Worm (Caenorhabditis elegans) whole organism, L1 larva: ENCODE data around the gene F40C5.2.
A peak's percentile ranks its signal among the peaks of the same experiment; 100 is the strongest.

ENCODE experiments used
- C16A3.4 ChIP-seq: fragments of 150-350 bp; optimal IDR thresholded peaks from 2 replicates; lab custom pipeline; 2014; ENCODE audit warnings: missing biosample characterization, missing genetic modification characterization
- F16B12.6 ChIP-seq: fragments of 150-350 bp; optimal IDR thresholded peaks from 2 replicates; lab custom pipeline; 2014; ENCODE audit warnings: missing biosample characterization, missing genetic modification characterization
- alr-1 ChIP-seq: fragments of 200-800 bp; sonication (Bioruptor generic); optimal IDR thresholded peaks from 2 replicates; lab custom pipeline; 2018; ENCODE audit warnings: borderline replicate concordance, mild to moderate bottlenecking, missing genetic modification characterization, missing compliant biosample characterization
- ama-1 ChIP-seq: fragments of 150-350 bp; optimal IDR thresholded peaks from 2 replicates; lab custom pipeline; 2014
- ceh-82 ChIP-seq, 3 experiments: fragments of 150-350 bp in 1 of 3; sonication (generic microtip) in 2 of 3; optimal IDR thresholded peaks; 2 replicates each; lab custom pipeline; 2014 to 2017; ENCODE audit warnings: missing biosample characterization in 3 of 3, missing genetic modification characterization in 3 of 3
- ceh-88 ChIP-seq: fragments of 200-800 bp; sonication (Bioruptor generic); IDR thresholded peaks from 2 replicates; pipeline ENCODE4 v1.3.6; 2022; ENCODE audit warnings: missing genetic modification characterization, missing compliant biosample characterization
- ces-1 ChIP-seq: fragments of 150-350 bp; optimal IDR thresholded peaks from 2 replicates; lab custom pipeline; 2014; ENCODE audit warnings: missing biosample characterization, missing genetic modification reagents, missing genetic modification characterization
- dpl-1 ChIP-seq, 3 experiments: fragments of 150-350 bp in 2 of 3; sonication (generic microtip) in 1 of 3; optimal IDR thresholded peaks; 2 replicates each; lab custom pipeline; 2014 to 2017; ENCODE audit warnings: missing biosample characterization in 3 of 3, missing genetic modification characterization in 3 of 3, missing genetic modification reagents in 3 of 3
- dsc-1 ChIP-seq: sonication (generic microtip); optimal IDR thresholded peaks from 2 replicates; lab custom pipeline; 2016; ENCODE audit warnings: mild to moderate bottlenecking, missing genetic modification characterization, missing compliant biosample characterization
- efl-1 ChIP-seq, 4 experiments: fragments of 150-350 bp; optimal IDR thresholded peaks in 3 of 4; peaks in 1 of 4; 1 replicate in 1 of 4; 2 replicates in 3 of 4; lab custom pipeline; 2014; ENCODE audit warnings: missing biosample characterization in 2 of 4, missing genetic modification characterization in 2 of 4, missing genetic modification reagents in 2 of 4
- egl-13 ChIP-seq: sonication (generic microtip); optimal IDR thresholded peaks from 2 replicates; lab custom pipeline; 2016; ENCODE audit warnings: missing genotype, missing genetic modification reagents, missing genetic modification characterization, missing compliant biosample characterization
- elt-3 ChIP-seq, 6 experiments: fragments of 150-350 bp in 1 of 6; sonication (generic microtip); optimal IDR thresholded peaks; 2 replicates each; lab custom pipeline; 2017 to 2018; ENCODE audit warnings: missing biosample characterization in 6 of 6, missing genetic modification characterization in 6 of 6, inconsistent platforms in 1 of 6
- fkh-10 ChIP-seq: sonication (generic microtip); optimal IDR thresholded peaks from 2 replicates; lab custom pipeline; 2017; ENCODE audit warnings: missing biosample characterization, missing genetic modification reagents, missing genetic modification characterization
- fkh-8 ChIP-seq: sonication (generic microtip); optimal IDR thresholded peaks from 2 replicates; lab custom pipeline; 2016; ENCODE audit warnings: mild to moderate bottlenecking, missing genetic modification characterization, missing compliant biosample characterization
- fos-1 ChIP-seq: fragments of 150-350 bp; optimal IDR thresholded peaks from 2 replicates; lab custom pipeline; 2014; ENCODE audit warnings: missing biosample characterization, missing genetic modification characterization
- hlh-17 ChIP-seq: fragments of 200-800 bp; sonication (Bioruptor generic); optimal IDR thresholded peaks from 2 replicates; lab custom pipeline; 2018; ENCODE audit warnings: missing genetic modification characterization, mild to moderate bottlenecking, missing compliant biosample characterization, moderate library complexity, borderline replicate concordance
- irx-1 ChIP-seq: sonication (generic microtip); optimal IDR thresholded peaks from 2 replicates; lab custom pipeline; 2016; ENCODE audit warnings: missing genetic modification characterization, missing compliant biosample characterization
- lin-14 ChIP-seq: fragments of 200-800 bp; sonication (Bioruptor generic); optimal IDR thresholded peaks from 2 replicates; lab custom pipeline; 2018; ENCODE audit warnings: mild to moderate bottlenecking, missing genetic modification characterization, moderate library complexity, missing compliant biosample characterization
- lin-15B ChIP-seq: fragments of 150-350 bp; sonication (generic microtip); optimal IDR thresholded peaks from 3 replicates; lab custom pipeline; 2014; ENCODE audit warnings: missing biosample characterization, missing genetic modification characterization
- lin-35 ChIP-seq, 2 experiments: fragments of 150-350 bp; optimal IDR thresholded peaks; 2 replicates each; lab custom pipeline; 2014; ENCODE audit warnings: missing biosample characterization in 2 of 2, missing genetic modification characterization in 2 of 2, missing genetic modification reagents in 2 of 2
- lin-39 ChIP-seq: fragments of 150-350 bp; optimal IDR thresholded peaks from 2 replicates; lab custom pipeline; 2014; ENCODE audit warnings: missing biosample characterization, missing genetic modification reagents, missing genetic modification characterization
- lir-3 ChIP-seq: sonication (generic microtip); optimal IDR thresholded peaks from 2 replicates; lab custom pipeline; 2016; ENCODE audit warnings: mild to moderate bottlenecking, missing genetic modification characterization, moderate library complexity, missing compliant biosample characterization; ENCODE audit not compliant: poor library complexity
- lsy-2 ChIP-seq, 2 experiments: fragments of 150-350 bp; optimal IDR thresholded peaks; 2 replicates each; lab custom pipeline; 2014; ENCODE audit warnings: missing biosample characterization in 2 of 2, missing genetic modification characterization in 2 of 2
- mef-2 ChIP-seq: fragments of 150-350 bp; optimal IDR thresholded peaks from 2 replicates; lab custom pipeline; 2014; ENCODE audit warnings: missing biosample characterization, missing genetic modification characterization
- mep-1 ChIP-seq: fragments of 150-350 bp; optimal IDR thresholded peaks from 2 replicates; lab custom pipeline; 2014; ENCODE audit warnings: missing biosample characterization, missing genetic modification characterization
- nhr-12 ChIP-seq: sonication (generic microtip); optimal IDR thresholded peaks from 2 replicates; lab custom pipeline; 2017; ENCODE audit warnings: missing biosample characterization, missing genetic modification characterization
- nhr-19 ChIP-seq: fragments of 200-800 bp; sonication (Bioruptor generic); conservative IDR thresholded peaks from 2 replicates; pipeline ENCODE4 v1.3.6; 2022; ENCODE audit warnings: missing genetic modification characterization, missing compliant biosample characterization
- nhr-20 ChIP-seq: sonication (generic microtip); optimal IDR thresholded peaks from 2 replicates; lab custom pipeline; 2016; ENCODE audit warnings: mild to moderate bottlenecking, missing genetic modification characterization, missing compliant biosample characterization
- nhr-237 ChIP-seq: fragments of 150-350 bp; optimal IDR thresholded peaks from 2 replicates; lab custom pipeline; 2014; ENCODE audit warnings: missing biosample characterization, missing genetic modification characterization
- nhr-77 ChIP-seq: fragments of 150-350 bp; optimal IDR thresholded peaks from 2 replicates; lab custom pipeline; 2014; ENCODE audit warnings: missing biosample characterization, missing genetic modification characterization
- nhr-84 ChIP-seq: sonication (generic microtip); optimal IDR thresholded peaks from 2 replicates; lab custom pipeline; 2017; ENCODE audit warnings: missing biosample characterization, missing genetic modification characterization
- nhr-85 ChIP-seq: sonication (generic microtip); peaks from one replicate; lab custom pipeline; 2016; ENCODE audit warnings: missing genetic modification characterization, inconsistent platforms, missing compliant biosample characterization
- pag-3 ChIP-seq: sonication (generic microtip); optimal IDR thresholded peaks from 2 replicates; lab custom pipeline; 2017; ENCODE audit warnings: missing genetic modification characterization, mild to moderate bottlenecking, missing compliant biosample characterization, antibody characterized with exemption, borderline replicate concordance; ENCODE audit not compliant: insufficient read depth
- pax-3 ChIP-seq: fragments of 200-800 bp; sonication (Bioruptor generic); optimal IDR thresholded peaks from 2 replicates; lab custom pipeline; 2018; ENCODE audit warnings: mild to moderate bottlenecking, missing genetic modification characterization, moderate library complexity, missing compliant biosample characterization
- pqm-1 ChIP-seq: sonication (generic microtip); optimal IDR thresholded peaks from 3 replicates; lab custom pipeline; 2017; ENCODE audit warnings: missing biosample characterization, missing genetic modification characterization
- rnt-1 ChIP-seq: sonication (generic microtip); optimal IDR thresholded peaks from 2 replicates; lab custom pipeline; 2016; ENCODE audit warnings: mild to moderate bottlenecking, missing genetic modification characterization, moderate library complexity, missing compliant biosample characterization
- skn-1 ChIP-seq: fragments of 150-350 bp; optimal IDR thresholded peaks from 2 replicates; lab custom pipeline; 2014; ENCODE audit warnings: missing biosample characterization, missing genetic modification characterization
- snpc-4 ChIP-seq: fragments of 150-350 bp; optimal IDR thresholded peaks from 2 replicates; lab custom pipeline; 2014; ENCODE audit warnings: missing biosample characterization, missing genetic modification characterization
- snu-23 ChIP-seq: sonication (generic microtip); optimal IDR thresholded peaks from 2 replicates; lab custom pipeline; 2016; ENCODE audit warnings: missing genetic modification characterization, missing compliant biosample characterization
- sptf-1 ChIP-seq: fragments of 150-350 bp; optimal IDR thresholded peaks from 2 replicates; lab custom pipeline; 2014; ENCODE audit warnings: missing biosample characterization, missing genetic modification characterization
- sup-37 ChIP-seq: fragments of 200-800 bp; sonication (Bioruptor generic); optimal IDR thresholded peaks from 2 replicates; lab custom pipeline; 2018; ENCODE audit warnings: mild to moderate bottlenecking, missing genetic modification characterization, missing compliant biosample characterization
- tbx-2 ChIP-seq: sonication (generic microtip); optimal IDR thresholded peaks from 2 replicates; lab custom pipeline; 2016; ENCODE audit warnings: missing genetic modification characterization, missing compliant biosample characterization
- tlp-1 ChIP-seq: fragments of 150-350 bp; optimal IDR thresholded peaks from 2 replicates; lab custom pipeline; 2014; ENCODE audit warnings: missing biosample characterization, missing genetic modification characterization
- unc-86 ChIP-seq: sonication (generic microtip); optimal IDR thresholded peaks from 2 replicates; lab custom pipeline; 2016; ENCODE audit warnings: missing genetic modification characterization, missing compliant biosample characterization
- unc-98 ChIP-seq: fragments of 200-800 bp; sonication (Bioruptor generic); IDR thresholded peaks from 2 replicates; pipeline ENCODE4 v1.3.6; 2022; ENCODE audit warnings: missing genetic modification characterization, missing compliant biosample characterization
- vab-15 ChIP-seq: sonication (generic microtip); optimal IDR thresholded peaks from 2 replicates; lab custom pipeline; 2017; ENCODE audit warnings: missing genotype, mild to moderate bottlenecking, missing genetic modification characterization, missing compliant biosample characterization
- xbp-1 ChIP-seq: sonication (generic microtip); optimal IDR thresholded peaks from 2 replicates; lab custom pipeline; 2016; ENCODE audit warnings: missing genetic modification characterization, missing compliant biosample characterization
- ztf-11 ChIP-seq, 2 experiments: sonication (generic microtip); optimal IDR thresholded peaks; 2 replicates each; lab custom pipeline; 2016 to 2017; ENCODE audit warnings: missing genetic modification characterization in 2 of 2, missing biosample characterization in 1 of 2, missing compliant biosample characterization in 1 of 2

The F40C5.2 gene

ce11 chrV:3579248-3579647, 8.5 kb downstream of the F40C5.2 start:
- TF ChIP-seq sptf-1 (tag; lab: Kevin White, UChicago) (no peak), unc-86 (tag; lab: Kevin White, UChicago) (no peak), unc-98 (GFP tag; lab: Robert Waterston, UW) (no peak), lir-3 (tag; lab: Kevin White, UChicago) (no peak), dsc-1 (tag; lab: Kevin White, UChicago) (peak; percentile 6), dpl-1 (GFP tag; optimal IDR thresholded peaks at IDR 0.05; lab: Kevin White, UChicago) (peak in 1 of 3 experiments; percentile 11), lin-15B (tag; lab: Kevin White, UChicago) (no peak), irx-1 (no peak), lin-39 (tag; lab: Kevin White, UChicago) (no peak), fkh-8 (tag; lab: Kevin White, UChicago) (peak; percentile 27), ama-1 (lab: Kevin White, UChicago) (no peak), fos-1 (tag; lab: Kevin White, UChicago) (no peak), lin-14 (GFP tag; lab: Kevin White, UChicago) (peak; percentile 29), efl-1 (optimal IDR thresholded peaks at IDR 0.05; lab: Kevin White, UChicago) (no peak), efl-1 (GFP tag; optimal IDR thresholded peaks at IDR 0.05 in 1 of 2; lab: Kevin White, UChicago) (peak in 1 of 2 experiments; percentile 88), skn-1 (tag; lab: Kevin White, UChicago) (no peak)

DNA sequence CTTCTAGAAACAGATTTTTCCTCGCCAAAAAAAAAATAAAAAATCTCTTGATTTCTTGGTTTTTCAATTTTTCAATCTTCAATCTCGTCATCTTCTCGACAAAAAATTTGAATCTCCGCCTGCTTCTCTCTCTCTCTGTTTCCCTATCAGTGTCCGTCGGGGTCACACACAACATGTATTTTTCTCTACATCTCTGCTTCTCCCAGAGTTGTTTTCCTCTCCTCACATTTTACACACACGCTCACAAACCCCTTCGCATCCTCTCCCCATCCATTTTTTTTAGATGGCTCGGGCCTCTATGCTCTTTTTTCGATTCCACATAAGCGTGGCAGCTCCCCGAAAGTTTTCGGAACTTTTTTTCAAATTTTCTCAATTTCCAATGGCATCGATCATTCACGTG, 9.0 kb downstream of the F40C5.2 start:
- TF ChIP-seq mef-2 (tag; lab: Kevin White, UChicago) (no peak), skn-1 (tag; lab: Kevin White, UChicago) (peak; percentile 27), snpc-4 (tag; lab: Kevin White, UChicago) (no peak), tlp-1 (tag; lab: Kevin White, UChicago) (no peak), nhr-77 (peak; percentile 25), rnt-1 (tag; lab: Kevin White, UChicago) (peak; percentile 55), C16A3.4 (tag; lab: Kevin White, UChicago) (peak; percentile 15), nhr-85 (peak; percentile 57), ces-1 (GFP tag; lab: Kevin White, UChicago) (no peak), nhr-12 (no peak), lin-15B (tag; lab: Kevin White, UChicago) (peak; percentile 86), tbx-2 (peak; percentile 23), lsy-2 (tag; optimal IDR thresholded peaks at IDR 0.05; lab: Kevin White, UChicago) (peak; percentile 42 to 64), pqm-1 (no peak), vab-15 (no peak), elt-3 (tag; optimal IDR thresholded peaks at IDR 0.05; lab: Kevin White, UChicago) (peak in 2 of 6 experiments; percentile 1 to 14), fkh-10 (GFP tag; lab: Kevin White, UChicago) (peak; percentile 12), ceh-82 (tag; optimal IDR thresholded peaks at IDR 0.05; lab: Kevin White, UChicago) (peak in 2 of 3 experiments; percentile 29 to 76), dsc-1 (tag; lab: Kevin White, UChicago) (no peak), dpl-1 (GFP tag; optimal IDR thresholded peaks at IDR 0.05; lab: Kevin White, UChicago) (peak; percentile 62 to 81 (median 65)), egl-13 (no peak), pax-3 (no peak), pag-3 (tag; lab: Kevin White, UChicago) (no peak), nhr-19 (peak; percentile 29; the same call in 1 of the 2 replicates), ztf-11 (tag; optimal IDR thresholded peaks at IDR 0.05; lab: Kevin White, UChicago) (no peak), unc-98 (GFP tag; lab: Robert Waterston, UW) (no peak), fkh-8 (tag; lab: Kevin White, UChicago) (peak; percentile 15), xbp-1 (tag; lab: Kevin White, UChicago) (peak; percentile 8), nhr-84 (tag; lab: Kevin White, UChicago) (no peak), hlh-17 (GFP tag; lab: Kevin White, UChicago) (no peak), mep-1 (tag; lab: Kevin White, UChicago) (peak; percentile 61), ceh-88 (GFP tag; lab: Robert Waterston, UW) (no peak), lin-39 (tag; lab: Kevin White, UChicago) (no peak), nhr-237 (tag; lab: Kevin White, UChicago) (no peak), lin-35 (GFP tag; optimal IDR thresholded peaks at IDR 0.05; lab: Kevin White, UChicago) (peak; percentile 73 to 86), alr-1 (tag; lab: Kevin White, UChicago) (no peak), snu-23 (GFP tag; lab: Kevin White, UChicago) (peak; percentile 68), fos-1 (tag; lab: Kevin White, UChicago) (peak; percentile 42), efl-1 (optimal IDR thresholded peaks at IDR 0.05; lab: Kevin White, UChicago) (peak; percentile 46 to 68), efl-1 (GFP tag; optimal IDR thresholded peaks at IDR 0.05 in 1 of 2; lab: Kevin White, UChicago) (peak; percentile 82 to 96), sup-37 (no peak), nhr-20 (peak; percentile 67), F16B12.6 (no peak), irx-1 (no peak)
